Fruit fly (Drosophila melanogaster) whole organism, embryonic: Measurements from ENCODE around the gene aph-1.

Source experiments
- Antp ChIP-seq: fragments of 200-800 bp; sonication (Bioruptor generic); optimal IDR thresholded peaks from 3 replicates; lab custom pipeline; 2016; ENCODE audit warnings: missing biosample characterization, missing genetic modification characterization
- CG10209 ChIP-seq: fragments of 200-800 bp; sonication (Bioruptor generic); optimal IDR thresholded peaks from 3 replicates; lab custom pipeline; 2017; ENCODE audit warnings: missing biosample characterization, mild to moderate bottlenecking, missing genetic modification characterization, missing genetic modification reagents
- CG10654 ChIP-seq: fragments of 200-800 bp; sonication (Bioruptor generic); optimal IDR thresholded peaks from 2 replicates; lab custom pipeline; 2016; ENCODE audit warnings: missing biosample characterization, missing genetic modification characterization
- CG11398 ChIP-seq: fragments of 200-800 bp; sonication (Bioruptor generic); optimal IDR thresholded peaks from 2 replicates; lab custom pipeline; 2016; ENCODE audit warnings: missing biosample characterization, missing genetic modification characterization
- CG12071 ChIP-seq: fragments of 200-800 bp; sonication (Bioruptor generic); optimal IDR thresholded peaks from 3 replicates; lab custom pipeline; 2018; ENCODE audit warnings: missing biosample characterization, mild to moderate bottlenecking, missing genetic modification characterization
- CG12155 ChIP-seq: fragments of 200-800 bp; sonication (Bioruptor generic); optimal IDR thresholded peaks from 3 replicates; lab custom pipeline; 2016; ENCODE audit warnings: missing biosample characterization, missing genetic modification characterization
- CG12744 ChIP-seq: fragments of 200-800 bp; sonication (Bioruptor generic); optimal IDR thresholded peaks from 2 replicates; lab custom pipeline; 2016; ENCODE audit warnings: missing biosample characterization, missing genetic modification characterization
- CG12942 ChIP-seq: fragments of 200-800 bp; sonication (Bioruptor generic); optimal IDR thresholded peaks from 3 replicates; lab custom pipeline; 2016; ENCODE audit warnings: missing biosample characterization, missing genetic modification characterization
- CG13287 ChIP-seq: fragments of 200-800 bp; sonication (Bioruptor generic); IDR thresholded peaks from 2 replicates; pipeline ENCODE4 v1.3.6; 2022; ENCODE audit warnings: missing biosample characterization, missing genetic modification characterization; ENCODE audit not compliant: partially characterized antibody
- CG16779 ChIP-seq: fragments of 200-800 bp; sonication (Bioruptor generic); IDR thresholded peaks from 2 replicates; pipeline ENCODE4 v1.3.6; 2022; ENCODE audit warnings: missing biosample characterization, missing genetic modification characterization
- CG17385 ChIP-seq: fragments of 200-800 bp; sonication (Bioruptor generic); optimal IDR thresholded peaks from 3 replicates; lab custom pipeline; 2018; ENCODE audit warnings: missing biosample characterization, mild to moderate bottlenecking, missing genetic modification characterization
- CG1832 ChIP-seq: fragments of 200-800 bp; sonication (Bioruptor generic); optimal IDR thresholded peaks from 2 replicates; lab custom pipeline; 2017; ENCODE audit warnings: missing biosample characterization, mild to moderate bottlenecking, missing genetic modification characterization, inconsistent platforms
- CG30403 ChIP-seq: fragments of 200-800 bp; sonication (Bioruptor generic); optimal IDR thresholded peaks from 3 replicates; lab custom pipeline; 2016; ENCODE audit warnings: missing biosample characterization, missing genetic modification characterization
- CG32767 ChIP-seq: fragments of 200-800 bp; sonication (Bioruptor generic); IDR thresholded peaks from 2 replicates; pipeline ENCODE4 v1.3.6; 2022; ENCODE audit warnings: missing biosample characterization, missing genetic modification characterization
- CG34422 ChIP-seq: fragments of 200-800 bp; sonication (Bioruptor generic); IDR thresholded peaks from 3 replicates; pipeline ENCODE4 v1.3.6; 2022; ENCODE audit warnings: missing biosample characterization, missing genetic modification characterization
- CG4730 ChIP-seq: fragments of 200-800 bp; sonication (Bioruptor generic); IDR thresholded peaks from 2 replicates; pipeline ENCODE4 v1.3.6; 2022; ENCODE audit warnings: missing biosample characterization, missing genetic modification characterization
- CG7556 ChIP-seq: fragments of 200-800 bp; sonication (Bioruptor generic); optimal IDR thresholded peaks from 2 replicates; lab custom pipeline; 2017; ENCODE audit warnings: missing biosample characterization, mild to moderate bottlenecking, missing genetic modification characterization
- CG7963 ChIP-seq: fragments of 200-800 bp; sonication (Bioruptor generic); IDR thresholded peaks from 3 replicates; pipeline ENCODE4 v1.3.6; 2022; ENCODE audit warnings: missing biosample characterization, missing genetic modification characterization; ENCODE audit not compliant: partially characterized antibody
- CG8765 ChIP-seq: fragments of 200-800 bp; sonication (Bioruptor generic); IDR thresholded peaks from 2 replicates; pipeline ENCODE4 v1.3.6; 2022; ENCODE audit warnings: missing biosample characterization, missing genetic modification characterization
- CG9215 ChIP-seq: fragments of 200-800 bp; sonication (Bioruptor generic); IDR thresholded peaks from 2 replicates; pipeline ENCODE4 v1.3.6; 2022; ENCODE audit warnings: missing biosample characterization, missing genetic modification characterization
- D19B ChIP-seq: fragments of 200-800 bp; sonication (Bioruptor generic); optimal IDR thresholded peaks from 2 replicates; lab custom pipeline; 2017; ENCODE audit warnings: missing biosample characterization, mild to moderate bottlenecking, missing genetic modification characterization
- Dad ChIP-seq: fragments of 200-800 bp; sonication (Bioruptor generic); optimal IDR thresholded peaks from 3 replicates; lab custom pipeline; 2016; ENCODE audit warnings: missing biosample characterization, missing genetic modification characterization
- Dek ChIP-seq: fragments of 200-800 bp; sonication (Bioruptor generic); optimal IDR thresholded peaks from 3 replicates; lab custom pipeline; 2019; ENCODE audit warnings: missing biosample characterization, mild to moderate bottlenecking, missing genetic modification characterization, moderate library complexity
- HLH4C ChIP-seq: fragments of 200-800 bp; sonication (Bioruptor generic); IDR thresholded peaks from 3 replicates; pipeline ENCODE4 v1.3.6; 2022; ENCODE audit warnings: missing biosample characterization, missing genetic modification characterization; ENCODE audit not compliant: partially characterized antibody
- Hmx ChIP-seq: fragments of 200-800 bp; sonication (Bioruptor generic); optimal IDR thresholded peaks from 2 replicates; lab custom pipeline; 2016; ENCODE audit warnings: missing biosample characterization, missing genetic modification characterization
- Hr78 ChIP-seq, 2 experiments: fragments of 200-800 bp in 1 of 2; fragments of >200 bp in 1 of 2; sonication (Bioruptor generic) in 1 of 2; optimal IDR thresholded peaks; 2 replicates each; lab custom pipeline; 2017 to 2019; ENCODE audit warnings: missing biosample characterization in 2 of 2, missing genetic modification characterization in 2 of 2, mild to moderate bottlenecking in 1 of 2, moderate library complexity in 1 of 2
- Rfx ChIP-seq: fragments of 200-800 bp; sonication (Bioruptor generic); IDR thresholded peaks from 2 replicates; pipeline ENCODE4 v1.3.6; 2022; ENCODE audit warnings: missing biosample characterization, missing genetic modification characterization
- TFAM ChIP-seq: fragments of 200-800 bp; sonication (Bioruptor generic); optimal IDR thresholded peaks from 2 replicates; lab custom pipeline; 2017; ENCODE audit warnings: missing biosample characterization, missing genetic modification characterization, inconsistent platforms
- Trl ChIP-seq, 3 experiments: fragments of >200 bp in 2 of 3; fragments of 200-800 bp in 1 of 3; sonication (Bioruptor generic) in 1 of 3; optimal IDR thresholded peaks; 2 replicates in 1 of 3; 3 replicates in 2 of 3; lab custom pipeline; 2016 to 2017; ENCODE audit warnings: missing biosample characterization in 1 of 3, missing genetic modification characterization in 1 of 3
- ac ChIP-seq: fragments of 200-800 bp; sonication (Bioruptor generic); optimal IDR thresholded peaks from 3 replicates; lab custom pipeline; 2017; ENCODE audit warnings: missing biosample characterization, mild to moderate bottlenecking, missing genetic modification characterization
- ap ChIP-seq: fragments of 200-800 bp; sonication (Bioruptor generic); IDR thresholded peaks from 2 replicates; pipeline ENCODE4 v1.3.6; 2022; ENCODE audit warnings: missing biosample characterization, missing genetic modification characterization
- az2 ChIP-seq: fragments of 200-800 bp; sonication (Bioruptor generic); optimal IDR thresholded peaks from 3 replicates; lab custom pipeline; 2016; ENCODE audit warnings: missing biosample characterization, missing genetic modification characterization
- bowl ChIP-seq: fragments of 200-800 bp; sonication (Bioruptor generic); IDR thresholded peaks from 2 replicates; pipeline ENCODE4 v1.3.6; 2022; ENCODE audit warnings: missing biosample characterization, missing genetic modification characterization
- bsh ChIP-seq, 2 experiments: fragments of 200-800 bp; sonication (Bioruptor generic); optimal IDR thresholded peaks; 2 replicates each; lab custom pipeline; 2017 to 2018; ENCODE audit warnings: mild to moderate bottlenecking in 2 of 2, missing biosample characterization in 2 of 2, missing genetic modification characterization in 2 of 2, moderate library complexity in 1 of 2
- chinmo ChIP-seq: fragments of 200-800 bp; sonication (Bioruptor generic); IDR thresholded peaks from 4 replicates; pipeline ENCODE4 v1.3.6; 2022; ENCODE audit warnings: missing biosample characterization, missing genetic modification characterization; ENCODE audit not compliant: partially characterized antibody
- dan ChIP-seq: fragments of 200-800 bp; sonication (Bioruptor generic); IDR thresholded peaks from 2 replicates; pipeline ENCODE4 v1.3.6; 2022; ENCODE audit warnings: missing biosample characterization, missing genetic modification characterization
- exex ChIP-seq: fragments of 200-800 bp; sonication (Bioruptor generic); optimal IDR thresholded peaks from 4 replicates; lab custom pipeline; 2018; ENCODE audit warnings: missing biosample characterization, mild to moderate bottlenecking, missing genetic modification characterization, moderate library complexity
- fd102C ChIP-seq: fragments of 200-800 bp; sonication (Bioruptor generic); optimal IDR thresholded peaks from 2 replicates; lab custom pipeline; 2018; ENCODE audit warnings: missing biosample characterization, mild to moderate bottlenecking, missing genetic modification characterization, moderate library complexity
- gfzf ChIP-seq: fragments of 200-800 bp; sonication (Bioruptor generic); optimal IDR thresholded peaks from 2 replicates; lab custom pipeline; 2016; ENCODE audit warnings: missing biosample characterization, mild to moderate bottlenecking, missing genetic modification characterization, moderate library complexity
- hkb ChIP-seq, 2 experiments: fragments of 200-800 bp in 1 of 2; fragments of >200 bp in 1 of 2; sonication (Bioruptor generic) in 1 of 2; IDR thresholded peaks in 1 of 2; optimal IDR thresholded peaks in 1 of 2; 2 replicates each; pipeline versions ENCODE4 v1.3.6 to Lab custom; 2017 to 2022; ENCODE audit warnings: missing biosample characterization in 1 of 2, missing genetic modification characterization in 1 of 2
- kah ChIP-seq: fragments of 200-800 bp; sonication (Bioruptor generic); optimal IDR thresholded peaks from 2 replicates; lab custom pipeline; 2018; ENCODE audit warnings: missing biosample characterization, mild to moderate bottlenecking, missing genetic modification characterization
- lbe ChIP-seq: fragments of 200-800 bp; sonication (Bioruptor generic); optimal IDR thresholded peaks from 2 replicates; lab custom pipeline; 2016; ENCODE audit warnings: missing biosample characterization, mild to moderate bottlenecking, missing genetic modification characterization
- nerfin-2 ChIP-seq: fragments of 200-800 bp; sonication (Bioruptor generic); IDR thresholded peaks from 2 replicates; pipeline ENCODE4 v1.3.6; 2022; ENCODE audit warnings: missing biosample characterization, missing genetic modification characterization; ENCODE audit not compliant: partially characterized antibody
- org-1 ChIP-seq: fragments of 200-800 bp; sonication (Bioruptor generic); optimal IDR thresholded peaks from 2 replicates; lab custom pipeline; 2017; ENCODE audit warnings: missing biosample characterization, missing genetic modification characterization
- ranshi ChIP-seq: fragments of 200-800 bp; sonication (Bioruptor generic); IDR thresholded peaks from 2 replicates; pipeline ENCODE4 v1.3.6; 2022; ENCODE audit warnings: missing biosample characterization, missing genetic modification characterization
- sisA ChIP-seq: fragments of 200-800 bp; sonication (Bioruptor generic); IDR thresholded peaks from 2 replicates; pipeline ENCODE4 v1.3.6; 2022; ENCODE audit warnings: missing biosample characterization, missing genetic modification characterization
- slp2 ChIP-seq: fragments of 200-800 bp; sonication (Bioruptor generic); optimal IDR thresholded peaks from 2 replicates; lab custom pipeline; 2016; ENCODE audit warnings: missing biosample characterization, missing genetic modification characterization
- sr ChIP-seq: fragments of 200-800 bp; sonication (Bioruptor generic); IDR thresholded peaks from 3 replicates; pipeline ENCODE4 v1.3.6; 2022; ENCODE audit warnings: missing biosample characterization, missing genetic modification characterization
- stwl ChIP-seq: fragments of 200-800 bp; sonication (Bioruptor generic); optimal IDR thresholded peaks from 3 replicates; lab custom pipeline; 2018; ENCODE audit warnings: missing biosample characterization, mild to moderate bottlenecking, missing genetic modification characterization, moderate library complexity

Gene aph-1

DNA sequence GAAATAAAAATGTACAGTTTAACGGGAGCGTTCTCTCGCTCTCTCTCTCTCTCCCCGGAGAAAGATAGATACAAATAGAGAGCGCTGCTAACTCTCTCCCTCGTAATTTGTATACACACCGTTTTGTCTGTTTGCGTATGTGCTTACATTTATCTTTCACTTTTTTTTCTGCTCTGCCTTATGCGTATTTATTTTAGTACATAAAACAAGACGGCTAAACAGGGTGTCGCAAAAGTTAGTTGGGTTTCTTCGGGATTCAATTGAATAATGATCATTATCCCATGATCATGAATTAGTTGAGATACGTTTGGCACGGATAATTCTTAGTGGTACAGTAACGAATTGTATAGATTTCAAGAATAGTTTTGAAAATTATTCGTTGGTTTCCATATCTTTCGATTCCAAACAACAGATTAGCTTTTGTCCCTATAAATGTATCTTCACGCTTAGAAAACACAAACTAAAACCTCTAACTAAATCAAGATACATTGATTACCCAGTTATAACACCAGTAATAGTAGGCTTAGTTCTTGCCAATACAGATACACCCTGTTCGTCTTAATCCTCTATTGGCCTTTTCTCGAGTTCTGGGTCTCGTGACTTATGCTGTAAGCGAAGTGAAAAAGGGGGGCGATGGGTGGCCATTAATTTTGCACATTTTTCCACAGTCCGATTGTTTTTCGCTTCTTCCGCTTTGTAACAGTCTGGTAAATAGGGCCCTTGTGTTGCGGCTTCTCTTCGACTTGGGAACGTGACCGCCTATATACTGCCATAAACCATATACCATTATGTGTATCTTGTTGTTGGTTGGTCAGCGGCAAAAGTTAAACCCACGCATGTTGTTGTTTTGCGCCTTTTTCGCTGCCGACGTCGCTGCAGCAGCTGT, 11.4 kb upstream of the aph-1 start (continued):
- TF ChIP-seq CG16779 (no peak), HLH4C (GFP tag; lab: Robert Waterston, UW) (no peak), sisA (GFP tag; lab: Robert Waterston, UW) (no peak), D19B (peak; percentile 80), ap (no peak), exex (tag; lab: Kevin White, UChicago) (peak; percentile 34), CG12155 (GFP tag; lab: Kevin White, UChicago) (peak; percentile 62), CG30403 (GFP tag; lab: Kevin White, UChicago) (peak; percentile 86), az2 (GFP tag; lab: Kevin White, UChicago) (peak; percentile 76), Hr78 (GFP tag; optimal IDR thresholded peaks at IDR 0.05; lab: Kevin White, UChicago) (peak in 1 of 2 experiments; percentile 44), nerfin-2 (no peak), org-1 (GFP tag; lab: Kevin White, UChicago) (peak; percentile 85), CG13287 (GFP tag; lab: Robert Waterston, UW) (no peak), CG8765 (GFP tag; lab: Robert Waterston, UW) (no peak), CG12071 (GFP tag; lab: Kevin White, UChicago) (peak; percentile 85), gfzf (GFP tag; lab: Kevin White, UChicago) (no peak), TFAM (GFP tag; lab: Kevin White, UChicago) (peak; percentile 65), CG11398 (GFP tag; lab: Kevin White, UChicago) (peak; percentile 51), CG10654 (peak; percentile 57), CG7556 (GFP tag; lab: Kevin White, UChicago) (peak; percentile 94), fd102C (GFP tag; lab: Kevin White, UChicago) (no peak), CG17385 (peak; percentile 77), CG32767 (no peak), Antp (GFP tag; lab: Kevin White, UChicago) (peak; percentile 50), CG10209 (GFP tag; lab: Kevin White, UChicago) (peak; percentile 81), CG7963 (no peak), Rfx (GFP tag; lab: Robert Waterston, UW) (no peak), Dek (peak; percentile 86)
- TF ChIP-seq, all 482 proteins: peak for 282

DNA sequence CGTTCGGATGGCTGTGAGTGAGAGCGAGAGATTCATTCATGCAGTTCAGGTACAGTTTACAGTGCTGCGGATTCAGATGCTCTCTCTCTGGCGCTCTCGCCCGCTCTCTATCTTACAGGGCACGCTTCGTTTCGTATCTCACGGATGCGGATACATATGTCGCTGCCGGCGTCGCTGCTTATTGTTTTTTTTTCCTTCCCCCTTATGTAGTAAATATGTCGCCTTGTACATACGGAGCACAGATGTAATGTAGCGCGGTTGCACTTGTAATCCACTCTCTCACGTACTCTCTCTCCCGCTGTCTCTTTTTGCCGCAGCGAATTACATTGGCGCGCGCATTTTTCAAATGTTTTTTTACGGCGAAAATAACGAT, 10.7 kb upstream of the aph-1 start:
- TF ChIP-seq bsh (GFP tag; optimal IDR thresholded peaks at IDR 0.05; lab: Kevin White, UChicago): peak in 1 of 2 experiments; percentile 26
- TF ChIP-seq CG1832 (GFP tag; lab: Kevin White, UChicago): peak; percentile 51
- no peak for TF ChIP-seq bowl (GFP tag; lab: Robert Waterston, UW)
- TF ChIP-seq CG34422: no peak
- TF ChIP-seq CG4730: no peak
- TF ChIP-seq Antp (GFP tag; lab: Kevin White, UChicago): no peak
- TF ChIP-seq CG12744: no peak
- no peak for TF ChIP-seq hkb (optimal IDR thresholded peaks at IDR 0.05; lab: Kevin White, UChicago)
- no peak for TF ChIP-seq hkb (GFP tag; IDR thresholded peaks at IDR 0.05; lab: Robert Waterston, UW)
- no peak for TF ChIP-seq dan (GFP tag; lab: Robert Waterston, UW)
- TF ChIP-seq chinmo: no peak
- TF ChIP-seq Hmx (GFP tag; lab: Kevin White, UChicago): no peak
- no peak for TF ChIP-seq sr (GFP tag; lab: Robert Waterston, UW)
- TF ChIP-seq ac: no peak
- TF ChIP-seq Trl (optimal IDR thresholded peaks at IDR 0.05; lab: Kevin White, UChicago): peak; percentile 98 to 100
- peak; percentile 73 for TF ChIP-seq Trl (GFP tag; optimal IDR thresholded peaks at IDR 0.05; lab: Kevin White, UChicago)
- no peak for TF ChIP-seq stwl (tag; lab: Kevin White, UChicago)
- TF ChIP-seq CG9215 (GFP tag; lab: Robert Waterston, UW): no peak
- no peak for TF ChIP-seq slp2 (GFP tag; lab: Kevin White, UChicago)
- peak; percentile 84 for TF ChIP-seq lbe (GFP tag; lab: Kevin White, UChicago)
- peak; percentile 2 for TF ChIP-seq kah (GFP tag; lab: Kevin White, UChicago)
- TF ChIP-seq ranshi: no peak
- TF ChIP-seq CG12942: no peak
- TF ChIP-seq Dad (GFP tag; lab: Kevin White, UChicago): no peak
